Fruit fly (Drosophila melanogaster): ENCODE data around the gene CG12316.

DNA sequence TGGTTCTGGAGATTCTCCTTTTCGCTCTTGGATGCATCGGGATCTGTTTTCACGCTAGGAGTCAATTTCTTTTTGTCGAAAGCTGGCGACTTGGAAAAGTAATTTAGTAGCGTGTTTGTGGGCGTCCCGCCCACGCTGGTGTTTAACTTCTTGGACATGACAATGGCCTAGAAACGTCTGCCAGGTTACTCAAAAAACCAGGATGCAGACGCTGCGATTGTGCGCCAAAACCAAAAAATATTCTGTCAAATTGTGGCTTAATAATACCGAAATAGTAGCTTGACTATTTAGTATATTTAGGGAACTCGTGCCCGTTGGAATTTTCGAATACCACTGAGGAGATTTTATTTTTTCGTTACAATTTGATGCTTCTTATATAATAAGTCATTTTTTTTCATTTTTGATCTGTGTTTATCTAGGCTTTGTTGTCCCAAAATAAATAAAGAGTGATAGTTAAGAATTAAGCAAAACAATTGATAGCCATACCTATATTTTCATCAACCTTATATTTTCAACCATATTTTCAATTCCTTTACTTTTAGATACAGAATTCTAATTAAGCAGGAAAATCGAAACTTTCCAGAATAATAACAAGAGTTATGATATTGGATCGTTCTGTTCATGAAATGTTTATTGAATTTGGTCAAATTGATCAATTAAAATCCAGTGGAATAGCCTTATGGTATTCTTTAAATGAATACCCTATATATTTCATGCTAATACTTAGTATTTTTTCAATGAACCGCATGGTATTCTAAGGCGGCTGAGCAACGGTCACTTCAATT lies 21.8 kb upstream of the CG12316 start, which contains the start of the genes Msh6 and Prp31:
- TF ChIP-seq CG8478 (optimal IDR thresholded peaks at IDR 0.05) (no peak), CTCF (optimal IDR thresholded peaks at IDR 0.05) (no peak)

All from S2 (cell line).